Fruit fly (Drosophila melanogaster) whole organism, embryonic: ENCODE data around the gene rogdi.

ENCODE experiments used
- Atf-2 ChIP-seq: fragments of 200-800 bp; sonication (Bioruptor generic); optimal IDR thresholded peaks from 2 replicates; lab custom pipeline; 2016; ENCODE audit warnings: missing biosample characterization, missing genetic modification characterization
- CG10431 ChIP-seq: fragments of 200-800 bp; sonication (Bioruptor generic); optimal IDR thresholded peaks from 3 replicates; lab custom pipeline; 2018; ENCODE audit warnings: missing biosample characterization, mild to moderate bottlenecking, missing genetic modification characterization
- CG11085 ChIP-seq: fragments of 200-800 bp; sonication (Bioruptor generic); IDR thresholded peaks from 2 replicates; pipeline ENCODE4 v1.3.6; 2022; ENCODE audit warnings: missing biosample characterization, missing genetic modification characterization
- CG11398 ChIP-seq: fragments of 200-800 bp; sonication (Bioruptor generic); optimal IDR thresholded peaks from 2 replicates; lab custom pipeline; 2016; ENCODE audit warnings: missing biosample characterization, missing genetic modification characterization
- CG12744 ChIP-seq: fragments of 200-800 bp; sonication (Bioruptor generic); optimal IDR thresholded peaks from 2 replicates; lab custom pipeline; 2016; ENCODE audit warnings: missing biosample characterization, missing genetic modification characterization
- CG13424 ChIP-seq: fragments of 200-800 bp; sonication (Bioruptor generic); optimal IDR thresholded peaks from 2 replicates; lab custom pipeline; 2019; ENCODE audit warnings: missing biosample characterization, mild to moderate bottlenecking, missing genetic modification characterization, moderate library complexity
- CG17359 ChIP-seq: fragments of 200-800 bp; sonication (Bioruptor generic); optimal IDR thresholded peaks from 3 replicates; lab custom pipeline; 2018; ENCODE audit warnings: missing biosample characterization, mild to moderate bottlenecking, missing genetic modification characterization, moderate library complexity
- CG1792 ChIP-seq: fragments of 200-800 bp; sonication (Bioruptor generic); optimal IDR thresholded peaks from 2 replicates; lab custom pipeline; 2016; ENCODE audit warnings: missing biosample characterization, missing genetic modification characterization
- CG18599 ChIP-seq: fragments of 200-800 bp; sonication (Bioruptor generic); optimal IDR thresholded peaks from 3 replicates; lab custom pipeline; 2017; ENCODE audit warnings: missing biosample characterization, missing genetic modification characterization, mild to moderate bottlenecking, moderate library complexity, missing genetic modification reagents
- CG32532 ChIP-seq: fragments of 200-800 bp; sonication (Bioruptor generic); IDR thresholded peaks from 2 replicates; pipeline ENCODE4 v1.3.6; 2022; ENCODE audit warnings: missing biosample characterization, missing genetic modification characterization
- CG34422 ChIP-seq: fragments of 200-800 bp; sonication (Bioruptor generic); IDR thresholded peaks from 3 replicates; pipeline ENCODE4 v1.3.6; 2022; ENCODE audit warnings: missing biosample characterization, missing genetic modification characterization
- CG3995 ChIP-seq: fragments of 200-800 bp; sonication (Bioruptor generic); optimal IDR thresholded peaks from 3 replicates; lab custom pipeline; 2016; ENCODE audit warnings: missing biosample characterization, missing genetic modification characterization
- CG4328 ChIP-seq: fragments of 200-800 bp; sonication (Bioruptor generic); optimal IDR thresholded peaks from 3 replicates; lab custom pipeline; 2017; ENCODE audit warnings: missing biosample characterization, missing genetic modification reagents, missing genetic modification characterization
- CG4820 ChIP-seq: fragments of 200-800 bp; sonication (Bioruptor generic); optimal IDR thresholded peaks from 3 replicates; lab custom pipeline; 2016; ENCODE audit warnings: missing biosample characterization, missing genetic modification characterization
- CG6254 ChIP-seq: fragments of 200-800 bp; sonication (Bioruptor generic); optimal IDR thresholded peaks from 3 replicates; lab custom pipeline; 2017; ENCODE audit warnings: mild to moderate bottlenecking, missing biosample characterization, missing genetic modification reagents, missing genetic modification characterization
- CG6791 ChIP-seq: fragments of 200-800 bp; sonication (Bioruptor generic); IDR thresholded peaks from 3 replicates; pipeline ENCODE4 v1.3.6; 2022; ENCODE audit warnings: missing biosample characterization, missing genetic modification characterization; ENCODE audit not compliant: partially characterized antibody
- CG8089 ChIP-seq: fragments of 200-800 bp; sonication (Bioruptor generic); optimal IDR thresholded peaks from 3 replicates; lab custom pipeline; 2016; ENCODE audit warnings: missing biosample characterization, missing genetic modification characterization
- CG8281 ChIP-seq: fragments of 200-800 bp; sonication (Bioruptor generic); optimal IDR thresholded peaks from 2 replicates; lab custom pipeline; 2018; ENCODE audit warnings: missing biosample characterization, mild to moderate bottlenecking, missing genetic modification characterization, moderate library complexity
- CG9437 ChIP-seq: fragments of 200-800 bp; sonication (Bioruptor generic); optimal IDR thresholded peaks from 2 replicates; lab custom pipeline; 2018; ENCODE audit warnings: missing biosample characterization, mild to moderate bottlenecking, missing genetic modification characterization
- CG9727 ChIP-seq: fragments of 200-800 bp; sonication (Bioruptor generic); optimal IDR thresholded peaks from 3 replicates; lab custom pipeline; 2017; ENCODE audit warnings: missing biosample characterization, mild to moderate bottlenecking, missing genetic modification characterization
- Deaf1 ChIP-seq: fragments of 200-800 bp; optimal IDR thresholded peaks from 3 replicates; lab custom pipeline; 2019; ENCODE audit warnings: missing biosample characterization, mild to moderate bottlenecking, missing genetic modification characterization, moderate library complexity
- Dip3 ChIP-seq: fragments of 200-800 bp; sonication (Bioruptor generic); optimal IDR thresholded peaks from 3 replicates; lab custom pipeline; 2016; ENCODE audit warnings: missing biosample characterization, missing genetic modification characterization
- E2f2 ChIP-seq: fragments of 200-800 bp; sonication (Bioruptor generic); IDR thresholded peaks from 2 replicates; pipeline ENCODE4 v1.3.6; 2022; ENCODE audit warnings: missing biosample characterization, missing genetic modification characterization
- GATAe ChIP-seq: fragments of 200-800 bp; sonication (Bioruptor generic); conservative IDR thresholded peaks from 2 replicates; pipeline ENCODE4 v1.3.6; 2022; ENCODE audit warnings: missing biosample characterization, missing genetic modification characterization
- Gsc ChIP-seq: fragments of 200-800 bp; sonication (Bioruptor generic); IDR thresholded peaks from 2 replicates; pipeline ENCODE4 v1.3.6; 2022; ENCODE audit warnings: missing biosample characterization, missing genetic modification characterization
- Hr51 ChIP-seq, 2 experiments: fragments of 200-800 bp; sonication (Bioruptor generic); optimal IDR thresholded peaks; 2 replicates in 1 of 2; 3 replicates in 1 of 2; lab custom pipeline; 2016 to 2018; ENCODE audit warnings: missing biosample characterization in 2 of 2, missing genetic modification characterization in 2 of 2, mild to moderate bottlenecking in 1 of 2, moderate library complexity in 1 of 2
- Hr78 ChIP-seq, 2 experiments: fragments of 200-800 bp in 1 of 2; fragments of >200 bp in 1 of 2; sonication (Bioruptor generic) in 1 of 2; optimal IDR thresholded peaks; 2 replicates each; lab custom pipeline; 2017 to 2019; ENCODE audit warnings: missing biosample characterization in 2 of 2, missing genetic modification characterization in 2 of 2, mild to moderate bottlenecking in 1 of 2, moderate library complexity in 1 of 2
- Jarid2 ChIP-seq: fragments of 200-800 bp; sonication (Bioruptor generic); optimal IDR thresholded peaks from 3 replicates; lab custom pipeline; 2017; ENCODE audit warnings: mild to moderate bottlenecking, missing biosample characterization, missing genetic modification reagents, missing genetic modification characterization
- Myb ChIP-seq: fragments of 200-800 bp; sonication (Bioruptor generic); optimal IDR thresholded peaks from 2 replicates; lab custom pipeline; 2016; ENCODE audit warnings: missing biosample characterization, missing genetic modification characterization
- NFAT ChIP-seq: fragments of 200-800 bp; sonication (Bioruptor generic); IDR thresholded peaks from 2 replicates; pipeline ENCODE4 v1.3.6; 2022; ENCODE audit warnings: missing biosample characterization, missing genetic modification characterization
- Spps ChIP-seq: fragments of 200-800 bp; sonication (Bioruptor generic); optimal IDR thresholded peaks from 2 replicates; lab custom pipeline; 2018; ENCODE audit warnings: missing biosample characterization, mild to moderate bottlenecking, missing genetic modification characterization
- Usf ChIP-seq: fragments of 200-800 bp; sonication (Bioruptor generic); optimal IDR thresholded peaks from 2 replicates; lab custom pipeline; 2017; ENCODE audit warnings: missing genotype, missing biosample characterization, missing genetic modification characterization
- bsh ChIP-seq, 2 experiments: fragments of 200-800 bp; sonication (Bioruptor generic); optimal IDR thresholded peaks; 2 replicates each; lab custom pipeline; 2017 to 2018; ENCODE audit warnings: mild to moderate bottlenecking in 2 of 2, missing biosample characterization in 2 of 2, missing genetic modification characterization in 2 of 2, moderate library complexity in 1 of 2
- cg ChIP-seq: fragments of 200-800 bp; sonication (Bioruptor generic); optimal IDR thresholded peaks from 3 replicates; lab custom pipeline; 2019; ENCODE audit warnings: missing biosample characterization, mild to moderate bottlenecking, missing genetic modification characterization, moderate library complexity
- chif ChIP-seq, 2 experiments: fragments of 200-800 bp; sonication (Bioruptor generic); optimal IDR thresholded peaks; 3 replicates each; lab custom pipeline; 2016; ENCODE audit warnings: missing biosample characterization in 2 of 2, missing genetic modification characterization in 2 of 2
- ci ChIP-seq: fragments of 200-800 bp; sonication (Bioruptor generic); IDR thresholded peaks from 3 replicates; pipeline ENCODE4 v1.3.6; 2022; ENCODE audit warnings: missing biosample characterization, missing genetic modification characterization
- dimm ChIP-seq: fragments of 200-800 bp; sonication (Bioruptor generic); IDR thresholded peaks from 2 replicates; pipeline ENCODE4 v1.3.6; 2022; ENCODE audit warnings: missing biosample characterization, missing genetic modification characterization
- en ChIP-seq: fragments of 200-800 bp; sonication (Bioruptor generic); optimal IDR thresholded peaks from 2 replicates; lab custom pipeline; 2016; ENCODE audit warnings: missing biosample characterization, missing genetic modification characterization
- fru ChIP-seq: fragments of >200 bp; optimal IDR thresholded peaks from 2 replicates; lab custom pipeline; 2017
- jing ChIP-seq: fragments of 200-800 bp; sonication (Bioruptor generic); optimal IDR thresholded peaks from 2 replicates; lab custom pipeline; 2018; ENCODE audit warnings: missing biosample characterization, mild to moderate bottlenecking, missing genetic modification characterization
- jumu ChIP-seq: fragments of 200-800 bp; sonication (Bioruptor generic); optimal IDR thresholded peaks from 3 replicates; lab custom pipeline; 2016; ENCODE audit warnings: missing biosample characterization, missing genetic modification characterization
- lab ChIP-seq: fragments of 200-800 bp; sonication (Bioruptor generic); optimal IDR thresholded peaks from 3 replicates; lab custom pipeline; 2017; ENCODE audit warnings: missing biosample characterization, missing genetic modification characterization, mild to moderate bottlenecking, moderate library complexity, missing genetic modification reagents
- lilli ChIP-seq: fragments of 200-800 bp; sonication (Bioruptor generic); optimal IDR thresholded peaks from 3 replicates; lab custom pipeline; 2016; ENCODE audit warnings: missing biosample characterization, missing genetic modification characterization
- luna ChIP-seq: fragments of 200-800 bp; sonication (Bioruptor generic); optimal IDR thresholded peaks from 2 replicates; lab custom pipeline; 2016; ENCODE audit warnings: missing biosample characterization, missing genetic modification characterization
- nom ChIP-seq: fragments of 200-800 bp; sonication (Bioruptor generic); optimal IDR thresholded peaks from 2 replicates; lab custom pipeline; 2017; ENCODE audit warnings: missing biosample characterization, missing genetic modification characterization, mild to moderate bottlenecking, moderate library complexity, missing genetic modification reagents
- p53 ChIP-seq: fragments of 200-800 bp; sonication (Bioruptor generic); optimal IDR thresholded peaks from 2 replicates; lab custom pipeline; 2016; ENCODE audit warnings: missing biosample characterization, missing genetic modification characterization
- sd ChIP-seq: fragments of 200-800 bp; sonication (Bioruptor generic); optimal IDR thresholded peaks from 3 replicates; lab custom pipeline; 2018; ENCODE audit warnings: missing biosample characterization, mild to moderate bottlenecking, missing genetic modification characterization, moderate library complexity
- seq ChIP-seq: fragments of 200-800 bp; sonication (Bioruptor generic); IDR thresholded peaks from 2 replicates; pipeline ENCODE4 v1.3.6; 2022; ENCODE audit warnings: missing biosample characterization, missing genetic modification characterization
- sima ChIP-seq: fragments of 200-800 bp; sonication (Bioruptor generic); optimal IDR thresholded peaks from 2 replicates; lab custom pipeline; 2016; ENCODE audit warnings: missing biosample characterization, missing genetic modification characterization
- unc-4 ChIP-seq: fragments of 200-800 bp; sonication (Bioruptor generic); IDR thresholded peaks from 2 replicates; pipeline ENCODE4 v1.3.6; 2022; ENCODE audit warnings: missing biosample characterization, missing genetic modification characterization; ENCODE audit not compliant: partially characterized antibody
- wek ChIP-seq: fragments of 200-800 bp; sonication (Bioruptor generic); optimal IDR thresholded peaks from 3 replicates; lab custom pipeline; 2018; ENCODE audit warnings: missing biosample characterization, mild to moderate bottlenecking, missing genetic modification characterization, moderate library complexity

Gene rogdi

dm6 chr3L:17049314-17049713 is at the start of gene rogdi:
TSS of gene rogdi (plus strand) at chr3L:17049512.
- no peak for TF ChIP-seq en (GFP tag; lab: Kevin White, UChicago)
- TF ChIP-seq luna (GFP tag; lab: Kevin White, UChicago): no peak
- no peak for TF ChIP-seq GATAe
- TF ChIP-seq sd (tag; lab: Kevin White, UChicago): peak; percentile 80
- TF ChIP-seq jing (GFP tag; lab: Kevin White, UChicago): no peak
- TF ChIP-seq p53 (GFP tag; lab: Kevin White, UChicago): no peak
- peak; percentile 7 for TF ChIP-seq CG9727 (GFP tag; lab: Kevin White, UChicago)
- TF ChIP-seq CG11398 (GFP tag; lab: Kevin White, UChicago): no peak
- no peak for TF ChIP-seq CG11085 (GFP tag; lab: Robert Waterston, UW)
- no peak for TF ChIP-seq dimm
- peak; percentile 5; the same call in 1 of the 2 replicates for TF ChIP-seq CG32532 (GFP tag; lab: Robert Waterston, UW)
- no peak for TF ChIP-seq CG8089
- peak; percentile 11 for TF ChIP-seq Deaf1 (tag; lab: Kevin White, UChicago)
- no peak for TF ChIP-seq bsh (GFP tag; optimal IDR thresholded peaks at IDR 0.05; lab: Kevin White, UChicago)
- no peak for TF ChIP-seq CG34422
- no peak for TF ChIP-seq CG10431 (GFP tag; lab: Kevin White, UChicago)
- TF ChIP-seq seq (GFP tag; lab: Robert Waterston, UW): no peak
- no peak for TF ChIP-seq CG8281 (tag; lab: Kevin White, UChicago)
- no peak for TF ChIP-seq Gsc
- no peak for TF ChIP-seq E2f2
- TF ChIP-seq NFAT (GFP tag; lab: Robert Waterston, UW): no peak
- TF ChIP-seq CG6254 (GFP tag; lab: Kevin White, UChicago): no peak
- peak; percentile 43; the same call in 2 of the 3 replicates for TF ChIP-seq ci (GFP tag; lab: Robert Waterston, UW)
- no peak for TF ChIP-seq CG12744 (GFP tag; lab: Kevin White, UChicago)
- TF ChIP-seq CG1792 (GFP tag; lab: Kevin White, UChicago): no peak
- TF ChIP-seq Myb (GFP tag; lab: Kevin White, UChicago): no peak
- no peak for TF ChIP-seq chif (GFP tag; optimal IDR thresholded peaks at IDR 0.05; lab: Kevin White, UChicago)
- peak; percentile 21 for TF ChIP-seq lab
- peak; percentile 17 for TF ChIP-seq CG18599
- TF ChIP-seq Atf-2 (GFP tag; lab: Kevin White, UChicago): no peak
- TF ChIP-seq Spps: no peak
- no peak for TF ChIP-seq Usf (GFP tag; lab: Kevin White, UChicago)
- TF ChIP-seq CG4328 (GFP tag; lab: Kevin White, UChicago): no peak
- no peak for TF ChIP-seq fru (lab: Kevin White, UChicago)
- TF ChIP-seq CG17359 (tag; lab: Kevin White, UChicago): no peak
- no peak for TF ChIP-seq unc-4 (GFP tag; lab: Robert Waterston, UW)
- TF ChIP-seq jumu: no peak
- TF ChIP-seq Dip3 (GFP tag; lab: Kevin White, UChicago): no peak
- TF ChIP-seq wek: no peak
- TF ChIP-seq cg (GFP tag; lab: Kevin White, UChicago): no peak
- no peak for TF ChIP-seq nom (GFP tag; lab: Kevin White, UChicago)
- no peak for TF ChIP-seq Hr78 (GFP tag; optimal IDR thresholded peaks at IDR 0.05; lab: Kevin White, UChicago)
- no peak for TF ChIP-seq Hr51 (GFP tag; optimal IDR thresholded peaks at IDR 0.05; lab: Kevin White, UChicago)
- TF ChIP-seq Jarid2 (GFP tag; lab: Kevin White, UChicago): peak; percentile 22
- no peak for TF ChIP-seq CG13424 (tag; lab: Kevin White, UChicago)
- TF ChIP-seq sima: no peak
- no peak for TF ChIP-seq CG4820
- TF ChIP-seq lilli: no peak
- TF ChIP-seq CG9437 (GFP tag; lab: Kevin White, UChicago): peak; percentile 68
- TF ChIP-seq CG6791 (GFP tag; lab: Robert Waterston, UW): 0 out of 3 replicates have a peak, but pooled peaks have one; percentile 26
- TF ChIP-seq CG3995 (GFP tag; lab: Kevin White, UChicago): no peak
